Fruit fly (Drosophila melanogaster) whole organism, embryonic: ENCODE results near the gene Cap-D3.
A peak's percentile ranks its signal among the peaks of the same experiment; 100 is the strongest.

ENCODE experiments used
- CG10543 ChIP-seq: fragments of 200-800 bp; sonication (Bioruptor generic); optimal IDR thresholded peaks from 3 replicates; lab custom pipeline; 2017; ENCODE audit warnings: missing biosample characterization, mild to moderate bottlenecking, missing genetic modification characterization, moderate library complexity
- CG10654 ChIP-seq: fragments of 200-800 bp; sonication (Bioruptor generic); optimal IDR thresholded peaks from 2 replicates; lab custom pipeline; 2016; ENCODE audit warnings: missing biosample characterization, missing genetic modification characterization
- CG12071 ChIP-seq: fragments of 200-800 bp; sonication (Bioruptor generic); optimal IDR thresholded peaks from 3 replicates; lab custom pipeline; 2018; ENCODE audit warnings: missing biosample characterization, mild to moderate bottlenecking, missing genetic modification characterization
- CG12219 ChIP-seq: fragments of 200-800 bp; sonication (Bioruptor generic); optimal IDR thresholded peaks from 3 replicates; lab custom pipeline; 2018; ENCODE audit warnings: missing biosample characterization, mild to moderate bottlenecking, missing genetic modification characterization
- CG1233 ChIP-seq: fragments of 200-800 bp; sonication (Bioruptor generic); optimal IDR thresholded peaks from 4 replicates; lab custom pipeline; 2018; ENCODE audit warnings: missing biosample characterization, mild to moderate bottlenecking, missing genetic modification characterization
- CG13775 ChIP-seq: fragments of 200-800 bp; sonication (Bioruptor generic); optimal IDR thresholded peaks from 3 replicates; lab custom pipeline; 2017; ENCODE audit warnings: missing biosample characterization, mild to moderate bottlenecking, missing genetic modification characterization
- CG16863 ChIP-seq: fragments of 200-800 bp; sonication (Bioruptor generic); optimal IDR thresholded peaks from 3 replicates; lab custom pipeline; 2016; ENCODE audit warnings: missing biosample characterization, missing genetic modification characterization
- CG17328 ChIP-seq: fragments of 200-800 bp; sonication (Bioruptor generic); IDR thresholded peaks from 2 replicates; pipeline ENCODE4 v1.3.6; 2022; ENCODE audit warnings: missing biosample characterization, missing genetic modification characterization
- CG31441 ChIP-seq: fragments of 200-800 bp; sonication (Bioruptor generic); IDR thresholded peaks from 2 replicates; pipeline ENCODE4 v1.3.6; 2022; ENCODE audit warnings: missing biosample characterization, missing genetic modification characterization
- CG3847 ChIP-seq: fragments of 200-800 bp; sonication (Bioruptor generic); IDR thresholded peaks from 2 replicates; pipeline ENCODE4 v1.3.6; 2022; ENCODE audit warnings: missing biosample characterization, missing genetic modification characterization
- CG4282 ChIP-seq: fragments of 200-800 bp; sonication (Bioruptor generic); optimal IDR thresholded peaks from 2 replicates; lab custom pipeline; 2016; ENCODE audit warnings: missing biosample characterization, missing genetic modification characterization
- CG4424 ChIP-seq: fragments of 200-800 bp; sonication (Bioruptor generic); optimal IDR thresholded peaks from 3 replicates; lab custom pipeline; 2016; ENCODE audit warnings: missing biosample characterization, missing genetic modification characterization
- CG6791 ChIP-seq: fragments of 200-800 bp; sonication (Bioruptor generic); IDR thresholded peaks from 3 replicates; pipeline ENCODE4 v1.3.6; 2022; ENCODE audit warnings: missing biosample characterization, missing genetic modification characterization; ENCODE audit not compliant: partially characterized antibody
- CG6854 ChIP-seq: fragments of 200-800 bp; sonication (Bioruptor generic); optimal IDR thresholded peaks from 3 replicates; lab custom pipeline; 2017; ENCODE audit warnings: missing biosample characterization, mild to moderate bottlenecking, missing genetic modification characterization
- CG7745 ChIP-seq: fragments of 200-800 bp; sonication (Bioruptor generic); optimal IDR thresholded peaks from 2 replicates; lab custom pipeline; 2018; ENCODE audit warnings: missing biosample characterization, mild to moderate bottlenecking, missing genetic modification characterization, moderate library complexity
- CG8089 ChIP-seq: fragments of 200-800 bp; sonication (Bioruptor generic); optimal IDR thresholded peaks from 3 replicates; lab custom pipeline; 2016; ENCODE audit warnings: missing biosample characterization, missing genetic modification characterization
- CG9437 ChIP-seq: fragments of 200-800 bp; sonication (Bioruptor generic); optimal IDR thresholded peaks from 2 replicates; lab custom pipeline; 2018; ENCODE audit warnings: missing biosample characterization, mild to moderate bottlenecking, missing genetic modification characterization
- CHES-1-like ChIP-seq: fragments of 200-800 bp; sonication (Bioruptor generic); optimal IDR thresholded peaks from 2 replicates; lab custom pipeline; 2016; ENCODE audit warnings: missing biosample characterization, missing genetic modification characterization
- CTCF ChIP-seq: fragments of 200-800 bp; sonication (Bioruptor generic); optimal IDR thresholded peaks from 2 replicates; lab custom pipeline; 2017; ENCODE audit warnings: missing biosample characterization, mild to moderate bottlenecking, missing genetic modification characterization, moderate library complexity
- Fer3 ChIP-seq: fragments of 200-800 bp; sonication (Bioruptor generic); optimal IDR thresholded peaks from 2 replicates; lab custom pipeline; 2018; ENCODE audit warnings: missing biosample characterization, mild to moderate bottlenecking, missing genetic modification characterization, moderate library complexity
- Hand ChIP-seq: fragments of 200-800 bp; sonication (Bioruptor generic); optimal IDR thresholded peaks from 2 replicates; lab custom pipeline; 2017; ENCODE audit warnings: mild to moderate bottlenecking, missing biosample characterization, missing genetic modification reagents, missing genetic modification characterization
- HmgD ChIP-seq: fragments of 200-800 bp; sonication (Bioruptor generic); optimal IDR thresholded peaks from 3 replicates; lab custom pipeline; 2016; ENCODE audit warnings: missing biosample characterization, missing genetic modification characterization
- Hsf ChIP-seq: fragments of 200-800 bp; sonication (Bioruptor generic); optimal IDR thresholded peaks from 3 replicates; lab custom pipeline; 2016; ENCODE audit warnings: missing biosample characterization, missing genetic modification characterization
- Jarid2 ChIP-seq: fragments of 200-800 bp; sonication (Bioruptor generic); optimal IDR thresholded peaks from 3 replicates; lab custom pipeline; 2017; ENCODE audit warnings: mild to moderate bottlenecking, missing biosample characterization, missing genetic modification reagents, missing genetic modification characterization
- Myb ChIP-seq: fragments of 200-800 bp; sonication (Bioruptor generic); optimal IDR thresholded peaks from 2 replicates; lab custom pipeline; 2016; ENCODE audit warnings: missing biosample characterization, missing genetic modification characterization
- Pdp1 ChIP-seq, 2 experiments: fragments of 200-800 bp; sonication (Bioruptor generic); optimal IDR thresholded peaks; 3 replicates each; lab custom pipeline; 2016; ENCODE audit warnings: missing biosample characterization in 2 of 2, missing genetic modification characterization in 2 of 2, mild to moderate bottlenecking in 1 of 2, moderate library complexity in 1 of 2
- Ptx1 ChIP-seq: fragments of 200-800 bp; sonication (Bioruptor generic); IDR thresholded peaks from 2 replicates; pipeline ENCODE4 v1.3.6; 2022; ENCODE audit warnings: missing biosample characterization, missing genetic modification characterization
- Scr ChIP-seq: fragments of 200-800 bp; sonication (Bioruptor generic); IDR thresholded peaks from 2 replicates; pipeline ENCODE4 v1.3.6; 2022; ENCODE audit warnings: missing biosample characterization, missing genetic modification characterization; ENCODE audit not compliant: partially characterized antibody
- ab ChIP-seq: fragments of 200-800 bp; sonication (Bioruptor generic); optimal IDR thresholded peaks from 2 replicates; lab custom pipeline; 2016; ENCODE audit warnings: missing biosample characterization, missing genetic modification characterization
- ara ChIP-seq: fragments of 200-800 bp; sonication (Bioruptor generic); IDR thresholded peaks from 2 replicates; pipeline ENCODE4 v1.3.6; 2022; ENCODE audit warnings: missing biosample characterization, missing genetic modification characterization
- chm ChIP-seq: fragments of 200-800 bp; sonication (Bioruptor generic); IDR thresholded peaks from 2 replicates; pipeline ENCODE4 v1.3.6; 2022; ENCODE audit warnings: missing biosample characterization, missing genetic modification characterization
- ci ChIP-seq: fragments of 200-800 bp; sonication (Bioruptor generic); IDR thresholded peaks from 3 replicates; pipeline ENCODE4 v1.3.6; 2022; ENCODE audit warnings: missing biosample characterization, missing genetic modification characterization
- crp ChIP-seq, 2 experiments: fragments of 200-800 bp; sonication (Bioruptor generic); optimal IDR thresholded peaks; 2 replicates in 1 of 2; 3 replicates in 1 of 2; lab custom pipeline; 2017; ENCODE audit warnings: missing biosample characterization in 2 of 2, missing genetic modification characterization in 2 of 2, mild to moderate bottlenecking in 1 of 2, moderate library complexity in 1 of 2
- dan ChIP-seq: fragments of 200-800 bp; sonication (Bioruptor generic); IDR thresholded peaks from 2 replicates; pipeline ENCODE4 v1.3.6; 2022; ENCODE audit warnings: missing biosample characterization, missing genetic modification characterization
- exex ChIP-seq: fragments of 200-800 bp; sonication (Bioruptor generic); optimal IDR thresholded peaks from 4 replicates; lab custom pipeline; 2018; ENCODE audit warnings: missing biosample characterization, mild to moderate bottlenecking, missing genetic modification characterization, moderate library complexity
- ftz-f1 ChIP-seq: fragments of 200-800 bp; sonication (Bioruptor generic); optimal IDR thresholded peaks from 2 replicates; lab custom pipeline; 2016; ENCODE audit warnings: missing biosample characterization, missing genetic modification characterization
- gcm ChIP-seq: fragments of 200-800 bp; sonication (Bioruptor generic); optimal IDR thresholded peaks from 2 replicates; lab custom pipeline; 2019; ENCODE audit warnings: missing biosample characterization, mild to moderate bottlenecking, missing genetic modification characterization, moderate library complexity
- gsb-n ChIP-seq: fragments of 200-800 bp; sonication (Bioruptor generic); optimal IDR thresholded peaks from 3 replicates; lab custom pipeline; 2018; ENCODE audit warnings: missing biosample characterization, mild to moderate bottlenecking, missing genetic modification characterization
- ham ChIP-seq: fragments of 200-800 bp; sonication (Bioruptor generic); IDR thresholded peaks from 2 replicates; pipeline ENCODE4 v1.3.6; 2022; ENCODE audit warnings: missing biosample characterization, missing genetic modification characterization
- ind ChIP-seq: fragments of 200-800 bp; sonication (Bioruptor generic); optimal IDR thresholded peaks from 3 replicates; lab custom pipeline; 2016; ENCODE audit warnings: missing biosample characterization, missing genetic modification characterization
- lab ChIP-seq: fragments of 200-800 bp; sonication (Bioruptor generic); optimal IDR thresholded peaks from 3 replicates; lab custom pipeline; 2017; ENCODE audit warnings: missing biosample characterization, missing genetic modification characterization, mild to moderate bottlenecking, moderate library complexity, missing genetic modification reagents
- lbe ChIP-seq: fragments of 200-800 bp; sonication (Bioruptor generic); optimal IDR thresholded peaks from 2 replicates; lab custom pipeline; 2016; ENCODE audit warnings: missing biosample characterization, mild to moderate bottlenecking, missing genetic modification characterization
- mirr ChIP-seq: fragments of 200-800 bp; sonication (Bioruptor generic); optimal IDR thresholded peaks from 3 replicates; lab custom pipeline; 2018; ENCODE audit warnings: missing biosample characterization, mild to moderate bottlenecking, missing genetic modification characterization
- stc ChIP-seq: fragments of 200-800 bp; sonication (Bioruptor generic); IDR thresholded peaks from 2 replicates; pipeline ENCODE4 v1.3.6; 2022; ENCODE audit warnings: missing biosample characterization, missing genetic modification characterization
- sug ChIP-seq: fragments of 200-800 bp; optimal IDR thresholded peaks from 2 replicates; lab custom pipeline; 2019; ENCODE audit warnings: missing biosample characterization, mild to moderate bottlenecking, missing genetic modification characterization, moderate library complexity
- ttk ChIP-seq: fragments of 200-800 bp; sonication (Bioruptor generic); IDR thresholded peaks from 2 replicates; pipeline ENCODE4 v2.1.2; 2022; ENCODE audit warnings: missing biosample characterization, missing genetic modification characterization
- vvl ChIP-seq: fragments of 200-800 bp; sonication (Bioruptor generic); IDR thresholded peaks from 2 replicates; pipeline ENCODE4 v1.3.6; 2022; ENCODE audit warnings: missing biosample characterization, missing genetic modification characterization
- wor ChIP-seq: fragments of 200-800 bp; sonication (Bioruptor generic); IDR thresholded peaks from 2 replicates; pipeline ENCODE4 v1.3.6; 2022; ENCODE audit warnings: missing biosample characterization, missing genetic modification characterization

Gene Cap-D3

dm6 chr2L:5546518-5547287, 21.0 kb downstream of the Cap-D3 start, which contains the start of gene Oscillin (continued):
- TF ChIP-seq CHES-1-like (GFP tag; lab: Kevin White, UChicago) (no peak), ttk (GFP tag; lab: Robert Waterston, UW) (peak; percentile 81), CG8089 (no peak), lbe (GFP tag; lab: Kevin White, UChicago) (peak; percentile 64)

dm6 chr2L:5547288-5547777, 21.6 kb downstream of the Cap-D3 start:
- TF ChIP-seq Ptx1 (GFP tag; lab: Robert Waterston, UW), result no peak
- TF ChIP-seq CG4424 (GFP tag; lab: Kevin White, UChicago), result no peak
- TF ChIP-seq mirr, result peak; percentile 65
- no peak for TF ChIP-seq ind (GFP tag; lab: Kevin White, UChicago)
- no peak for TF ChIP-seq Myb (GFP tag; lab: Kevin White, UChicago)
- TF ChIP-seq Scr (GFP tag; lab: Robert Waterston, UW), result no peak
- TF ChIP-seq CG13775, result no peak
- no peak for TF ChIP-seq gsb-n
- TF ChIP-seq sug (tag; lab: Kevin White, UChicago), result peak; percentile 89
- TF ChIP-seq Jarid2 (GFP tag; lab: Kevin White, UChicago), result peak; percentile 6
- no peak for TF ChIP-seq wor
- no peak for TF ChIP-seq ftz-f1 (GFP tag; lab: Kevin White, UChicago)
- no peak for TF ChIP-seq CG16863 (GFP tag; lab: Kevin White, UChicago)
- no peak for TF ChIP-seq ab (GFP tag; lab: Kevin White, UChicago)
- no peak for TF ChIP-seq CG3847 (GFP tag; lab: Robert Waterston, UW)
- TF ChIP-seq ara (GFP tag; lab: Robert Waterston, UW), result peak; percentile 49; the same call in 1 of the 2 replicates
- peak; percentile 93 for TF ChIP-seq exex (tag; lab: Kevin White, UChicago)
- no peak for TF ChIP-seq CG31441 (GFP tag; lab: Robert Waterston, UW)
- TF ChIP-seq Fer3 (tag; lab: Kevin White, UChicago), result peak; percentile 3
- TF ChIP-seq CG10654 (GFP tag; lab: Kevin White, UChicago), result no peak
- TF ChIP-seq CTCF (GFP tag; lab: Kevin White, UChicago), result peak; percentile 2
- no peak for TF ChIP-seq dan (GFP tag; lab: Robert Waterston, UW)
- peak; percentile 16 for TF ChIP-seq CG12071 (GFP tag; lab: Kevin White, UChicago)
- TF ChIP-seq CG9437, result no peak
- no peak for TF ChIP-seq stc (GFP tag; lab: Robert Waterston, UW)
- no peak for TF ChIP-seq Hand (GFP tag; lab: Kevin White, UChicago)
- peak; percentile 47 for TF ChIP-seq lab
- TF ChIP-seq Pdp1 (GFP tag; optimal IDR thresholded peaks at IDR 0.05; lab: Kevin White, UChicago), result no peak
- peak; percentile 12 for TF ChIP-seq CG1233 (GFP tag; lab: Kevin White, UChicago)
- no peak for TF ChIP-seq gcm (GFP tag; lab: Kevin White, UChicago)
- TF ChIP-seq CG7745 (tag; lab: Kevin White, UChicago), result no peak
- no peak for TF ChIP-seq CG4282 (GFP tag; lab: Kevin White, UChicago)
- no peak for TF ChIP-seq chm (GFP tag; lab: Robert Waterston, UW)
- TF ChIP-seq CG17328 (GFP tag; lab: Robert Waterston, UW), result no peak
- no peak for TF ChIP-seq HmgD (GFP tag; lab: Kevin White, UChicago)
- TF ChIP-seq ham (GFP tag; lab: Robert Waterston, UW), result no peak
- no peak for TF ChIP-seq CG6854
- TF ChIP-seq vvl, result no peak
- no peak for TF ChIP-seq CG6791
- peak; percentile 39 for TF ChIP-seq CG12219
- TF ChIP-seq crp (GFP tag; optimal IDR thresholded peaks at IDR 0.05; lab: Kevin White, UChicago), result peak in 1 of 2 experiments; percentile 20
- TF ChIP-seq Hsf (GFP tag; lab: Kevin White, UChicago), result no peak
- TF ChIP-seq CG10543 (GFP tag; lab: Kevin White, UChicago), result peak; percentile 51
- TF ChIP-seq ci (GFP tag; lab: Robert Waterston, UW), result peak; percentile 43; the same call in 1 of the 3 replicates
